Fruit fly (Drosophila melanogaster) whole organism, embryonic: Measurements from ENCODE around the gene CG13654.

Experiments
- Asciz ChIP-seq: fragments of 200-800 bp; sonication (Bioruptor generic); optimal IDR thresholded peaks from 2 replicates; lab custom pipeline; 2017; ENCODE audit warnings: missing biosample characterization, mild to moderate bottlenecking, missing genetic modification characterization, missing genetic modification reagents
- Atf-2 ChIP-seq: fragments of 200-800 bp; sonication (Bioruptor generic); optimal IDR thresholded peaks from 2 replicates; lab custom pipeline; 2016; ENCODE audit warnings: missing biosample characterization, missing genetic modification characterization
- CG10147 ChIP-seq: fragments of 200-800 bp; sonication (Bioruptor generic); optimal IDR thresholded peaks from 2 replicates; lab custom pipeline; 2019; ENCODE audit warnings: missing biosample characterization, mild to moderate bottlenecking, missing genetic modification characterization, moderate library complexity
- CG10462 ChIP-seq: fragments of 200-800 bp; sonication (Bioruptor generic); optimal IDR thresholded peaks from 2 replicates; lab custom pipeline; 2016; ENCODE audit warnings: missing biosample characterization, missing genetic modification characterization
- CG10565 ChIP-seq: fragments of 200-800 bp; sonication (Bioruptor generic); optimal IDR thresholded peaks from 3 replicates; lab custom pipeline; 2016; ENCODE audit warnings: missing biosample characterization, mild to moderate bottlenecking, missing genetic modification characterization
- CG11085 ChIP-seq: fragments of 200-800 bp; sonication (Bioruptor generic); IDR thresholded peaks from 2 replicates; pipeline ENCODE4 v1.3.6; 2022; ENCODE audit warnings: missing biosample characterization, missing genetic modification characterization
- CG12391 ChIP-seq: fragments of 200-800 bp; sonication (Bioruptor generic); optimal IDR thresholded peaks from 3 replicates; lab custom pipeline; 2018; ENCODE audit warnings: missing biosample characterization, mild to moderate bottlenecking, missing genetic modification characterization, moderate library complexity
- CG13775 ChIP-seq: fragments of 200-800 bp; sonication (Bioruptor generic); optimal IDR thresholded peaks from 3 replicates; lab custom pipeline; 2017; ENCODE audit warnings: missing biosample characterization, mild to moderate bottlenecking, missing genetic modification characterization
- CG14014 ChIP-seq: fragments of 200-800 bp; sonication (Bioruptor generic); IDR thresholded peaks from 2 replicates; pipeline ENCODE4 v1.3.6; 2022; ENCODE audit warnings: missing biosample characterization, missing genetic modification characterization
- CG15479 ChIP-seq: fragments of 200-800 bp; sonication (Bioruptor generic); optimal IDR thresholded peaks from 3 replicates; lab custom pipeline; 2019; ENCODE audit warnings: missing biosample characterization, mild to moderate bottlenecking, missing genetic modification characterization, moderate library complexity
- CG17361 ChIP-seq: fragments of 200-800 bp; sonication (Bioruptor generic); IDR thresholded peaks from 3 replicates; pipeline ENCODE4 v1.3.6; 2022; ENCODE audit warnings: missing biosample characterization, missing genetic modification characterization
- CG1832 ChIP-seq: fragments of 200-800 bp; sonication (Bioruptor generic); optimal IDR thresholded peaks from 2 replicates; lab custom pipeline; 2017; ENCODE audit warnings: missing biosample characterization, mild to moderate bottlenecking, missing genetic modification characterization, inconsistent platforms
- CG2199 ChIP-seq: fragments of 200-800 bp; sonication (Bioruptor generic); IDR thresholded peaks from 3 replicates; pipeline ENCODE4 v1.3.6; 2022; ENCODE audit warnings: missing biosample characterization, missing genetic modification characterization
- CG30431 ChIP-seq: fragments of 200-800 bp; sonication (Bioruptor generic); optimal IDR thresholded peaks from 2 replicates; lab custom pipeline; 2017; ENCODE audit warnings: missing biosample characterization, missing genetic modification characterization
- CG3407 ChIP-seq: fragments of 200-800 bp; sonication (Bioruptor generic); optimal IDR thresholded peaks from 2 replicates; lab custom pipeline; 2018; ENCODE audit warnings: missing biosample characterization, mild to moderate bottlenecking, missing genetic modification characterization
- CG3847 ChIP-seq: fragments of 200-800 bp; sonication (Bioruptor generic); IDR thresholded peaks from 2 replicates; pipeline ENCODE4 v1.3.6; 2022; ENCODE audit warnings: missing biosample characterization, missing genetic modification characterization
- CG4282 ChIP-seq: fragments of 200-800 bp; sonication (Bioruptor generic); optimal IDR thresholded peaks from 2 replicates; lab custom pipeline; 2016; ENCODE audit warnings: missing biosample characterization, missing genetic modification characterization
- CG4730 ChIP-seq: fragments of 200-800 bp; sonication (Bioruptor generic); IDR thresholded peaks from 2 replicates; pipeline ENCODE4 v1.3.6; 2022; ENCODE audit warnings: missing biosample characterization, missing genetic modification characterization
- CG5180 ChIP-seq: fragments of 200-800 bp; sonication (Bioruptor generic); optimal IDR thresholded peaks from 3 replicates; lab custom pipeline; 2017; ENCODE audit warnings: missing biosample characterization, missing genetic modification characterization, mild to moderate bottlenecking, moderate library complexity, missing genetic modification reagents
- CG6813 ChIP-seq: fragments of 200-800 bp; sonication (Bioruptor generic); optimal IDR thresholded peaks from 2 replicates; lab custom pipeline; 2017; ENCODE audit warnings: missing biosample characterization, missing genetic modification characterization, mild to moderate bottlenecking, moderate library complexity, missing genetic modification reagents
- CG8388 ChIP-seq: fragments of 200-800 bp; sonication (Bioruptor generic); optimal IDR thresholded peaks from 2 replicates; lab custom pipeline; 2019; ENCODE audit warnings: missing biosample characterization, mild to moderate bottlenecking, missing genetic modification characterization, moderate library complexity
- CG8944 ChIP-seq: fragments of 200-800 bp; sonication (Bioruptor generic); optimal IDR thresholded peaks from 3 replicates; lab custom pipeline; 2016; ENCODE audit warnings: missing biosample characterization, missing genetic modification characterization
- CG9817 ChIP-seq: fragments of 200-800 bp; sonication (Bioruptor generic); optimal IDR thresholded peaks from 2 replicates; lab custom pipeline; 2018; ENCODE audit warnings: missing biosample characterization, mild to moderate bottlenecking, missing genetic modification characterization, moderate library complexity
- Dbx ChIP-seq: fragments of 200-800 bp; sonication (Bioruptor generic); IDR thresholded peaks from 3 replicates; pipeline ENCODE4 v1.3.6; 2022; ENCODE audit warnings: missing biosample characterization, missing genetic modification characterization
- E2f2 ChIP-seq: fragments of 200-800 bp; sonication (Bioruptor generic); IDR thresholded peaks from 2 replicates; pipeline ENCODE4 v1.3.6; 2022; ENCODE audit warnings: missing biosample characterization, missing genetic modification characterization
- MBD-R2 ChIP-seq: fragments of 200-800 bp; sonication (Bioruptor generic); IDR thresholded peaks from 2 replicates; pipeline ENCODE4 v1.3.6; 2022; ENCODE audit warnings: missing biosample characterization, missing genetic modification characterization
- Mad ChIP-seq: fragments of 200-800 bp; sonication (Bioruptor generic); optimal IDR thresholded peaks from 2 replicates; lab custom pipeline; 2016; ENCODE audit warnings: missing biosample characterization, missing genetic modification characterization
- Med ChIP-seq: fragments of 200-800 bp; sonication (Bioruptor generic); peaks from one replicate; lab custom pipeline; 2016; ENCODE audit warnings: missing biosample characterization, missing genetic modification characterization, mild to moderate bottlenecking, inconsistent platforms, moderate library complexity
- Neu2 ChIP-seq: fragments of 200-800 bp; sonication (Bioruptor generic); optimal IDR thresholded peaks from 3 replicates; lab custom pipeline; 2016; ENCODE audit warnings: missing biosample characterization, missing genetic modification characterization, borderline replicate concordance
- Oaz ChIP-seq: fragments of 200-800 bp; sonication (Bioruptor generic); IDR thresholded peaks from 2 replicates; pipeline ENCODE4 v1.3.6; 2022; ENCODE audit warnings: missing biosample characterization, missing genetic modification characterization
- Oli ChIP-seq: fragments of 200-800 bp; sonication (Bioruptor generic); optimal IDR thresholded peaks from 2 replicates; lab custom pipeline; 2018; ENCODE audit warnings: missing biosample characterization, mild to moderate bottlenecking, missing genetic modification characterization, moderate library complexity
- Optix ChIP-seq: fragments of 200-800 bp; sonication (Bioruptor generic); IDR thresholded peaks from 3 replicates; pipeline ENCODE4 v1.3.6; 2022; ENCODE audit warnings: missing biosample characterization, missing genetic modification characterization
- Pdp1 ChIP-seq, 2 experiments: fragments of 200-800 bp; sonication (Bioruptor generic); optimal IDR thresholded peaks; 3 replicates each; lab custom pipeline; 2016; ENCODE audit warnings: missing biosample characterization in 2 of 2, missing genetic modification characterization in 2 of 2, mild to moderate bottlenecking in 1 of 2, moderate library complexity in 1 of 2
- Six4 ChIP-seq: fragments of 200-800 bp; sonication (Bioruptor generic); optimal IDR thresholded peaks from 2 replicates; lab custom pipeline; 2016; ENCODE audit warnings: missing biosample characterization, missing genetic modification characterization
- ac ChIP-seq: fragments of 200-800 bp; sonication (Bioruptor generic); optimal IDR thresholded peaks from 3 replicates; lab custom pipeline; 2017; ENCODE audit warnings: missing biosample characterization, mild to moderate bottlenecking, missing genetic modification characterization
- ase ChIP-seq: fragments of 200-800 bp; sonication (Bioruptor generic); IDR thresholded peaks from 3 replicates; pipeline ENCODE4 v1.3.6; 2022; ENCODE audit warnings: missing biosample characterization, missing genetic modification characterization
- ash1 ChIP-seq: fragments of 200-800 bp; sonication (Bioruptor generic); optimal IDR thresholded peaks from 2 replicates; lab custom pipeline; 2018; ENCODE audit warnings: missing biosample characterization, mild to moderate bottlenecking, missing genetic modification characterization
- bab2 ChIP-seq: fragments of 200-800 bp; sonication (Bioruptor generic); optimal IDR thresholded peaks from 2 replicates; lab custom pipeline; 2016; ENCODE audit warnings: missing biosample characterization, missing genetic modification characterization
- fru ChIP-seq: fragments of >200 bp; optimal IDR thresholded peaks from 2 replicates; lab custom pipeline; 2017
- gem ChIP-seq: fragments of 200-800 bp; sonication (Bioruptor generic); optimal IDR thresholded peaks from 2 replicates; lab custom pipeline; 2019; ENCODE audit warnings: missing biosample characterization, mild to moderate bottlenecking, missing genetic modification characterization, moderate library complexity
- gsb-n ChIP-seq: fragments of 200-800 bp; sonication (Bioruptor generic); optimal IDR thresholded peaks from 3 replicates; lab custom pipeline; 2018; ENCODE audit warnings: missing biosample characterization, mild to moderate bottlenecking, missing genetic modification characterization
- lmd ChIP-seq: fragments of 200-800 bp; sonication (Bioruptor generic); IDR thresholded peaks from 2 replicates; pipeline ENCODE4 v1.3.6; 2022; ENCODE audit warnings: missing biosample characterization, missing genetic modification characterization
- lola ChIP-seq, 3 experiments: fragments of >200 bp in 2 of 3; fragments of 200-800 bp in 1 of 3; sonication (Bioruptor generic) in 1 of 3; optimal IDR thresholded peaks; 2 replicates each; lab custom pipeline; 2017 to 2019; ENCODE audit warnings: missing biosample characterization in 3 of 3, missing genetic modification characterization in 3 of 3, mild to moderate bottlenecking in 1 of 3, moderate library complexity in 1 of 3
- odd ChIP-seq: fragments of 200-800 bp; sonication (Bioruptor generic); optimal IDR thresholded peaks from 2 replicates; lab custom pipeline; 2017; ENCODE audit warnings: missing biosample characterization, mild to moderate bottlenecking, missing genetic modification characterization
- phol ChIP-seq: fragments of 200-800 bp; sonication (Bioruptor generic); optimal IDR thresholded peaks from 3 replicates; lab custom pipeline; 2018; ENCODE audit warnings: missing biosample characterization, mild to moderate bottlenecking, missing genetic modification characterization, moderate library complexity
- pzg ChIP-seq: fragments of 200-800 bp; sonication (Bioruptor generic); optimal IDR thresholded peaks from 3 replicates; lab custom pipeline; 2018; ENCODE audit warnings: missing biosample characterization, mild to moderate bottlenecking, missing genetic modification characterization, moderate library complexity
- scrt ChIP-seq: fragments of 200-800 bp; sonication (Bioruptor generic); optimal IDR thresholded peaks from 2 replicates; lab custom pipeline; 2018; ENCODE audit warnings: missing biosample characterization, mild to moderate bottlenecking, missing genetic modification characterization, moderate library complexity
- shn ChIP-seq: fragments of 200-800 bp; sonication (Bioruptor generic); optimal IDR thresholded peaks from 3 replicates; lab custom pipeline; 2016; ENCODE audit warnings: missing biosample characterization, missing genetic modification characterization
- sima ChIP-seq: fragments of 200-800 bp; sonication (Bioruptor generic); optimal IDR thresholded peaks from 2 replicates; lab custom pipeline; 2016; ENCODE audit warnings: missing biosample characterization, missing genetic modification characterization

CG13654 gene

dm6 chr3R:25183484-25184442 lies 15.9 kb upstream of the CG13654 start, which contains the start of gene dan (continued):
- TF ChIP-seq phol (tag; lab: Kevin White, UChicago), result peak; percentile 68
- peak; percentile 5 for TF ChIP-seq odd
- peak; percentile 11 for TF ChIP-seq CG1832 (GFP tag; lab: Kevin White, UChicago)
- TF ChIP-seq scrt (GFP tag; lab: Kevin White, UChicago), result no peak
- no peak for TF ChIP-seq CG2199 (GFP tag; lab: Robert Waterston, UW)
- TF ChIP-seq CG9817 (tag; lab: Kevin White, UChicago), result peak; percentile 39
- no peak for TF ChIP-seq pzg (GFP tag; lab: Kevin White, UChicago)
- peak; percentile 60 for TF ChIP-seq CG12391
- TF ChIP-seq Mad (GFP tag; lab: Kevin White, UChicago), result no peak
- no peak for TF ChIP-seq fru (lab: Kevin White, UChicago)
- TF ChIP-seq gem, result peak; percentile 82
- TF ChIP-seq sima (GFP tag; lab: Kevin White, UChicago), result no peak
- no peak for TF ChIP-seq Neu2 (GFP tag; lab: Kevin White, UChicago)
- no peak for TF ChIP-seq CG3407 (GFP tag; lab: Kevin White, UChicago)
- no peak for TF ChIP-seq Dbx (GFP tag; lab: Robert Waterston, UW)
- TF ChIP-seq CG10462 (GFP tag; lab: Kevin White, UChicago), result peak; percentile 21
- TF ChIP-seq Asciz (GFP tag; lab: Kevin White, UChicago), result no peak
- TF ChIP-seq E2f2 (GFP tag; lab: Robert Waterston, UW), result no peak
- peak; percentile 59 for TF ChIP-seq CG13775 (GFP tag; lab: Kevin White, UChicago)
- TF ChIP-seq CG4282 (GFP tag; lab: Kevin White, UChicago), result no peak
- TF ChIP-seq CG8388, result peak; percentile 43
- TF ChIP-seq lmd (GFP tag; lab: Robert Waterston, UW), result peak; percentile 32; the same call in 1 of the 2 replicates
- TF ChIP-seq CG17361 (GFP tag; lab: Robert Waterston, UW), result peak; percentile 78
- no peak for TF ChIP-seq CG8944 (GFP tag; lab: Kevin White, UChicago)
- TF ChIP-seq Med (GFP tag; lab: Kevin White, UChicago), result no peak
- TF ChIP-seq Oaz, result no peak
- no peak for TF ChIP-seq Atf-2 (GFP tag; lab: Kevin White, UChicago)
- peak in 1 of 2 experiments; percentile 5 for TF ChIP-seq Pdp1 (GFP tag; optimal IDR thresholded peaks at IDR 0.05; lab: Kevin White, UChicago)
- TF ChIP-seq MBD-R2 (GFP tag; lab: Robert Waterston, UW), result no peak
- TF ChIP-seq Optix (GFP tag; lab: Robert Waterston, UW), result no peak
- TF ChIP-seq Oli, result peak; percentile 44
- peak; percentile 94 for TF ChIP-seq CG15479 (GFP tag; lab: Kevin White, UChicago)
- peak; percentile 7 for TF ChIP-seq CG5180 (GFP tag; lab: Kevin White, UChicago)
- TF ChIP-seq ase (GFP tag; lab: Robert Waterston, UW), result no peak
- no peak for TF ChIP-seq CG3847
- peak; percentile 29 for TF ChIP-seq ac (GFP tag; lab: Kevin White, UChicago)
- no peak for TF ChIP-seq CG11085 (GFP tag; lab: Robert Waterston, UW)
- peak; percentile 55 for TF ChIP-seq CG10147 (GFP tag; lab: Kevin White, UChicago)
- TF ChIP-seq CG6813 (GFP tag; lab: Kevin White, UChicago), result peak; percentile 12
- no peak for TF ChIP-seq ash1
- no peak for TF ChIP-seq Six4
- TF ChIP-seq CG4730 (GFP tag; lab: Robert Waterston, UW), result no peak
- TF ChIP-seq CG10565, result no peak
- TF ChIP-seq bab2 (GFP tag; lab: Kevin White, UChicago), result no peak
- peak in 1 of 3 experiments; percentile 73 for TF ChIP-seq lola (GFP tag; optimal IDR thresholded peaks at IDR 0.05; lab: Kevin White, UChicago)
- TF ChIP-seq shn, result no peak
- TF ChIP-seq gsb-n (tag; lab: Kevin White, UChicago), result peak; percentile 43
- TF ChIP-seq CG14014 (GFP tag; lab: Robert Waterston, UW), result no peak
- no peak for TF ChIP-seq CG30431 (GFP tag; lab: Kevin White, UChicago)
